Worm (Caenorhabditis elegans) whole organism, young adult: ENCODE data around the gene Y105C5A.26.

Source experiments
- C17E4.6 ChIP-seq: fragments of 200-800 bp; sonication (Bioruptor generic); IDR thresholded peaks from 2 replicates; pipeline ENCODE4 v1.3.6; 2022; ENCODE audit warnings: missing genetic modification reagents, missing genetic modification characterization, missing compliant biosample characterization
- F10E7.11 ChIP-seq: sonication (generic microtip); optimal IDR thresholded peaks from 2 replicates; lab custom pipeline; 2017; ENCODE audit warnings: mild to moderate bottlenecking, missing genetic modification characterization, moderate library complexity, missing compliant biosample characterization
- ceh-79 ChIP-seq: sonication (generic microtip); optimal IDR thresholded peaks from 2 replicates; lab custom pipeline; 2017; ENCODE audit warnings: mild to moderate bottlenecking, missing genetic modification characterization, missing compliant biosample characterization
- egrh-3 ChIP-seq: fragments of 200-800 bp; sonication (Bioruptor generic); IDR thresholded peaks from 2 replicates; pipeline ENCODE4 v1.3.6; 2022; ENCODE audit warnings: missing genetic modification reagents, missing genetic modification characterization, missing compliant biosample characterization
- ets-4 ChIP-seq: fragments of 200-800 bp; sonication (Bioruptor generic); optimal IDR thresholded peaks from 2 replicates; lab custom pipeline; 2018; ENCODE audit warnings: mild to moderate bottlenecking, missing genetic modification characterization, missing compliant biosample characterization
- him-1 ChIP-seq: sonication (generic microtip); optimal IDR thresholded peaks from 2 replicates; lab custom pipeline; 2016; ENCODE audit warnings: missing genotype, missing genetic modification reagents, missing genetic modification characterization, missing compliant biosample characterization
- lir-1 ChIP-seq: fragments of 200-800 bp; sonication (Bioruptor generic); conservative IDR thresholded peaks from 2 replicates; pipeline ENCODE4 v1.3.6; 2022; ENCODE audit warnings: missing genetic modification reagents, missing genetic modification characterization, missing compliant biosample characterization
- madf-6 ChIP-seq: fragments of 200-800 bp; sonication (Bioruptor generic); IDR thresholded peaks from 2 replicates; pipeline ENCODE4 v1.3.6; 2022; ENCODE audit warnings: missing genetic modification reagents, missing genetic modification characterization, missing compliant biosample characterization
- unc-62 ChIP-seq: fragments of 150-350 bp; optimal IDR thresholded peaks from 2 replicates; lab custom pipeline; 2014; ENCODE audit warnings: missing biosample characterization, missing genetic modification reagents, missing genetic modification characterization
- ztf-26 ChIP-seq: sonication (generic microtip); optimal IDR thresholded peaks from 2 replicates; lab custom pipeline; 2017; ENCODE audit warnings: missing genetic modification characterization, missing compliant biosample characterization

- no peak for TF ChIP-seq ets-4 (GFP tag; lab: Kevin White, UChicago)
- TF ChIP-seq lir-1 (GFP tag; lab: Robert Waterston, UW): no peak
- no peak for TF ChIP-seq egrh-3 (GFP tag; lab: Robert Waterston, UW)
- TF ChIP-seq ztf-26: no peak
- no peak for TF ChIP-seq him-1 (tag; lab: Kevin White, UChicago)
- TF ChIP-seq C17E4.6: no peak
- no peak for TF ChIP-seq F10E7.11 (tag; lab: Kevin White, UChicago)
- no peak for TF ChIP-seq madf-6 (GFP tag; lab: Robert Waterston, UW)
- no peak for TF ChIP-seq ceh-79 (tag; lab: Kevin White, UChicago)
- no peak for TF ChIP-seq unc-62 (GFP tag; lab: Kevin White, UChicago)
Measured at ce11 chrIV:15691829-15692228, 10.5 kb upstream of the Y105C5A.26 start.
